Worm (Caenorhabditis elegans) whole organism, late embryonic: ENCODE results near the gene lgc-17.

ENCODE experiments used
- C08G9.2 ChIP-seq: sonication (generic microtip); optimal IDR thresholded peaks from 2 replicates; lab custom pipeline; 2016; ENCODE audit warnings: mild to moderate bottlenecking, missing genetic modification characterization, moderate library complexity, missing compliant biosample characterization
- F13H6.1 ChIP-seq: sonication (generic microtip); optimal IDR thresholded peaks from 2 replicates; lab custom pipeline; 2016; ENCODE audit warnings: missing genetic modification characterization, missing compliant biosample characterization
- K02D7.2 ChIP-seq: sonication (generic microtip); optimal IDR thresholded peaks from 2 replicates; lab custom pipeline; 2017; ENCODE audit warnings: mild to moderate bottlenecking, missing genetic modification characterization, missing compliant biosample characterization
- K09A11.1 ChIP-seq: sonication (generic microtip); optimal IDR thresholded peaks from 2 replicates; lab custom pipeline; 2017; ENCODE audit warnings: antibody characterized with exemption, mild to moderate bottlenecking, missing genetic modification characterization, missing compliant biosample characterization; ENCODE audit not compliant: insufficient read depth
- ahr-1 ChIP-seq: sonication (generic microtip); optimal IDR thresholded peaks from 2 replicates; lab custom pipeline; 2016; ENCODE audit warnings: missing genetic modification characterization, missing compliant biosample characterization
- ama-1 ChIP-seq: fragments of 150-350 bp; optimal IDR thresholded peaks from 2 replicates; lab custom pipeline; 2014
- ceh-14 ChIP-seq: sonication (generic microtip); optimal IDR thresholded peaks from 2 replicates; lab custom pipeline; 2016; ENCODE audit warnings: missing genotype, missing genetic modification characterization, missing compliant biosample characterization
- ceh-19 ChIP-seq: fragments of 200-800 bp; sonication (Bioruptor generic); optimal IDR thresholded peaks from 2 replicates; lab custom pipeline; 2018; ENCODE audit warnings: mild to moderate bottlenecking, missing genetic modification characterization, missing compliant biosample characterization
- ceh-22 ChIP-seq: sonication (generic microtip); optimal IDR thresholded peaks from 2 replicates; lab custom pipeline; 2017; ENCODE audit warnings: missing biosample characterization, missing genetic modification characterization
- ceh-30 ChIP-seq: fragments of 150-350 bp; optimal IDR thresholded peaks from 2 replicates; lab custom pipeline; 2014; ENCODE audit warnings: missing biosample characterization, missing genetic modification characterization
- ceh-45 ChIP-seq: fragments of 200-800 bp; sonication (Bioruptor generic); IDR thresholded peaks from 2 replicates; pipeline ENCODE4 v1.3.6; 2022; ENCODE audit warnings: missing genetic modification reagents, missing genetic modification characterization, missing compliant biosample characterization
- ceh-48 ChIP-seq: sonication (generic microtip); optimal IDR thresholded peaks from 2 replicates; lab custom pipeline; 2016; ENCODE audit warnings: missing genetic modification characterization, inconsistent platforms, missing compliant biosample characterization
- ceh-6 ChIP-seq: fragments of 200-800 bp; sonication (Bioruptor generic); optimal IDR thresholded peaks from 2 replicates; lab custom pipeline; 2018; ENCODE audit warnings: mild to moderate bottlenecking, missing genetic modification characterization, missing compliant biosample characterization
- ceh-9 ChIP-seq: sonication (generic microtip); optimal IDR thresholded peaks from 2 replicates; lab custom pipeline; 2016; ENCODE audit warnings: mild to moderate bottlenecking, missing genetic modification characterization, inconsistent platforms, missing compliant biosample characterization
- che-1 ChIP-seq: sonication (generic microtip); optimal IDR thresholded peaks from 2 replicates; lab custom pipeline; 2016; ENCODE audit warnings: mild to moderate bottlenecking, missing genetic modification characterization, missing compliant biosample characterization
- dmd-4 ChIP-seq: sonication (generic microtip); optimal IDR thresholded peaks from 2 replicates; lab custom pipeline; 2016; ENCODE audit warnings: borderline replicate concordance, missing genetic modification characterization, missing compliant biosample characterization
- elt-4 ChIP-seq: sonication (generic microtip); optimal IDR thresholded peaks from 2 replicates; lab custom pipeline; 2016; ENCODE audit warnings: missing genetic modification characterization, missing compliant biosample characterization
- ets-4 ChIP-seq: sonication (generic microtip); optimal IDR thresholded peaks from 2 replicates; lab custom pipeline; 2016; ENCODE audit warnings: missing genetic modification characterization, missing compliant biosample characterization
- eyg-1 ChIP-seq: sonication (generic microtip); optimal IDR thresholded peaks from 2 replicates; lab custom pipeline; 2016; ENCODE audit warnings: missing genotype, missing genetic modification characterization, missing compliant biosample characterization
- fax-1 ChIP-seq: sonication (generic microtip); optimal IDR thresholded peaks from 2 replicates; lab custom pipeline; 2016; ENCODE audit warnings: missing genotype, missing genetic modification characterization, missing compliant biosample characterization
- fkh-10 ChIP-seq: fragments of 150-350 bp; optimal IDR thresholded peaks from 2 replicates; lab custom pipeline; 2014; ENCODE audit warnings: missing biosample characterization, missing genetic modification reagents, missing genetic modification characterization
- fkh-6 ChIP-seq: sonication (generic microtip); optimal IDR thresholded peaks from 2 replicates; lab custom pipeline; 2016; ENCODE audit warnings: missing genetic modification characterization, missing compliant biosample characterization
- gmeb-2 ChIP-seq: sonication (generic microtip); optimal IDR thresholded peaks from 2 replicates; lab custom pipeline; 2016; ENCODE audit warnings: missing genetic modification characterization, inconsistent platforms, missing compliant biosample characterization
- hlh-13 ChIP-seq: fragments of 200-800 bp; sonication (Bioruptor generic); optimal IDR thresholded peaks from 2 replicates; lab custom pipeline; 2018; ENCODE audit warnings: mild to moderate bottlenecking, missing genetic modification characterization, missing compliant biosample characterization
- hlh-30 ChIP-seq: sonication (generic microtip); optimal IDR thresholded peaks from 2 replicates; lab custom pipeline; 2017; ENCODE audit warnings: antibody characterized with exemption, missing genetic modification characterization, missing compliant biosample characterization; ENCODE audit not compliant: insufficient read depth
- lin-11 ChIP-seq: fragments of 200-800 bp; sonication (Bioruptor generic); optimal IDR thresholded peaks from 2 replicates; lab custom pipeline; 2018; ENCODE audit warnings: mild to moderate bottlenecking, missing genetic modification characterization, missing compliant biosample characterization
- nhr-232 ChIP-seq: sonication (generic microtip); optimal IDR thresholded peaks from 2 replicates; lab custom pipeline; 2016; ENCODE audit warnings: missing genetic modification characterization, missing compliant biosample characterization
- npax-4 ChIP-seq: sonication (generic microtip); optimal IDR thresholded peaks from 2 replicates; lab custom pipeline; 2016; ENCODE audit warnings: missing genetic modification characterization, missing compliant biosample characterization
- odd-2 ChIP-seq: sonication (generic microtip); optimal IDR thresholded peaks from 2 replicates; lab custom pipeline; 2017; ENCODE audit warnings: antibody characterized with exemption, mild to moderate bottlenecking, missing genetic modification characterization, missing compliant biosample characterization
- pag-3 ChIP-seq: sonication (generic microtip); optimal IDR thresholded peaks from 2 replicates; lab custom pipeline; 2016; ENCODE audit warnings: missing compliant biosample characterization, missing genetic modification characterization, borderline replicate concordance
- pat-9 ChIP-seq: fragments of 200-800 bp; sonication (Bioruptor generic); optimal IDR thresholded peaks from 2 replicates; lab custom pipeline; 2018; ENCODE audit warnings: mild to moderate bottlenecking, missing genetic modification characterization, moderate library complexity, missing compliant biosample characterization
- pqm-1 ChIP-seq: sonication (generic microtip); optimal IDR thresholded peaks from 2 replicates; lab custom pipeline; 2016; ENCODE audit warnings: missing genetic modification characterization, missing compliant biosample characterization
- ref-2 ChIP-seq: sonication (generic microtip); optimal IDR thresholded peaks from 2 replicates; lab custom pipeline; 2016; ENCODE audit warnings: missing genetic modification characterization, missing compliant biosample characterization
- rnt-1 ChIP-seq: sonication (generic microtip); optimal IDR thresholded peaks from 2 replicates; lab custom pipeline; 2016; ENCODE audit warnings: missing genetic modification characterization, missing compliant biosample characterization
- sdc-2 ChIP-seq: sonication (generic microtip); optimal IDR thresholded peaks from 2 replicates; lab custom pipeline; 2016; ENCODE audit warnings: missing genotype, missing genetic modification characterization, missing compliant biosample characterization
- ttx-3 ChIP-seq: sonication (generic microtip); optimal IDR thresholded peaks from 2 replicates; lab custom pipeline; 2016; ENCODE audit warnings: missing genetic modification reagents, missing genetic modification characterization, missing compliant biosample characterization
- unc-3 ChIP-seq, 2 experiments: fragments of 200-800 bp in 1 of 2; sonication (Bioruptor generic) in 1 of 2; sonication (generic microtip) in 1 of 2; conservative IDR thresholded peaks in 1 of 2; optimal IDR thresholded peaks in 1 of 2; 2 replicates each; pipeline versions ENCODE4 v1.3.6 to Lab custom; 2016 to 2022; ENCODE audit warnings: missing compliant biosample characterization in 2 of 2, missing genetic modification characterization in 2 of 2, missing genetic modification reagents in 1 of 2
- unc-42 ChIP-seq: sonication (generic microtip); optimal IDR thresholded peaks from 2 replicates; lab custom pipeline; 2016; ENCODE audit warnings: missing genotype, missing genetic modification characterization, missing compliant biosample characterization
- unc-86 ChIP-seq: sonication (generic microtip); optimal IDR thresholded peaks from 2 replicates; lab custom pipeline; 2016; ENCODE audit warnings: missing genetic modification characterization, missing compliant biosample characterization

Gene lgc-17

ce11 chrX:12164943-12165342, 43.6 kb downstream of the lgc-17 start:
- TF ChIP-seq hlh-30 (tag; lab: Kevin White, UChicago), result no peak
- TF ChIP-seq ceh-9 (tag; lab: Kevin White, UChicago), result no peak
- TF ChIP-seq lin-11 (tag; lab: Kevin White, UChicago), result no peak
- TF ChIP-seq ceh-48 (tag; lab: Kevin White, UChicago), result no peak
- TF ChIP-seq ets-4, result no peak
- no peak for TF ChIP-seq ttx-3
- no peak for TF ChIP-seq ref-2 (tag; lab: Kevin White, UChicago)
- TF ChIP-seq hlh-13 (GFP tag; lab: Kevin White, UChicago), result no peak
- TF ChIP-seq ceh-14, result no peak
- no peak for TF ChIP-seq C08G9.2 (tag; lab: Kevin White, UChicago)

DNA sequence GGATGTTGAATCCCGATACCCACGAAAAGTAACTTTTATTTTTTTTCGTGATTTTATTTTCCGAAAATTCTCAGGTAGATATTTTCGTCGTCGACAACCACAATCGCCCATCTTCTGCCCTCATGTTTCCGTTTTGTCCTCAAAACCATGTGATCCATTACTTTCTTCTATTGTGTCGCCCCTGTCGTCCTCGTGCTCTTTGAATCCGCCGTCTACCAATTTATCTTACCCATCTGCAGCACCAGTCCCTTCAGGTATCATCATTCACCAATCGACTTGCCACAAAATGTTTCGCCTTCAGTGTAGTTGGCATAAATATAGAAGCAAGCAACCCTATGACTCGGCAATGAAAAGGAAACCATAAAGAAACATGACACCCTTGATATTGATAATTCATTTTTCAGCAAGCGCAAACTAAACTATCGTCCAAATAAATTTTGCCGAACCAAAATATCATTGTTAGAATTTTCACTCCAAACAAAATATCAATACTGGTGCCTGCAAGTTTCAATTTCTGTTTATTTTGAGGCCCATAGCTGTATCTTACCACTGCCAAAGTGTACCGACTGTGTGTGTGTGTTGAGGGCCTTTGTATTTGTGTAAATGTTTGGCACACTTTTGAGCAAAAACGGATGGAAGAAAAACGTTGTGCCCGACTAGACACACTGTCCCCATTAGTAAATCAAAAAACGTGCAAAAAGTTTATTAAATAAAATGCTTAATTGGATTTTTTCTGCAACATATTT, 46.4 kb downstream of the lgc-17 start:
- TF ChIP-seq ceh-6 (no peak), hlh-30 (tag; lab: Kevin White, UChicago) (peak; percentile 34)
- TF ChIP-seq, all 69 proteins: peak for 1

ce11 chrX:12168765-12169164, 47.4 kb downstream of the lgc-17 start:
- TF ChIP-seq ama-1 (lab: Kevin White, UChicago) (peak; percentile 55), unc-3 (GFP tag; conservative IDR thresholded peaks at IDR 0.05; lab: Robert Waterston, UW) (no peak), unc-3 (tag; optimal IDR thresholded peaks at IDR 0.05; lab: Kevin White, UChicago) (no peak)
- TF ChIP-seq, all 69 proteins: peak for 1

DNA sequence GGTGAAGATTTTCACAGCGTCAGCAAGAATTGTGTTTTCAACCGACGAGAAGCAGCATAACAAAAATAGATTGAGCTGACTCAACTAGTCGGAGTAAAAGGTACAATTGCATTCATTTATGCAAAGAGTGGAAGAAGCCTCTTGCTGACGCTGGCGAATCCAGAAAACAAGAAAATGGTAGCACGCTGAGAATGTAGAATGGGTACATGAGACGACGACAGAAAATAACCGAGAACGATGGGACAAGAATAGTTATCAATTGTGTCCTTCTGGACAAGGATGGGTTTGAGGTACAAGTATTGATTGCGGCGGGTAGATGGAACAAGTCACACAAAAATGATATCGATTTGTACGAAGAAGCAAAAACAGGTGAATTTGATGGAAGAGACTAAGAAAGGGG, 48.0 kb downstream of the lgc-17 start:
- TF ChIP-seq odd-2 (tag; lab: Kevin White, UChicago) (no peak), che-1 (tag; lab: Kevin White, UChicago) (no peak), ceh-22 (tag; lab: Kevin White, UChicago) (no peak), K02D7.2 (no peak), ama-1 (lab: Kevin White, UChicago) (peak; percentile 61), gmeb-2 (tag; lab: Kevin White, UChicago) (no peak), ceh-19 (peak; percentile 4), ceh-6 (no peak)

- TF ChIP-seq odd-2 (tag; lab: Kevin White, UChicago) (peak; percentile 6), K02D7.2 (no peak), rnt-1 (tag; lab: Kevin White, UChicago) (peak; percentile 27), ceh-48 (tag; lab: Kevin White, UChicago) (no peak), fkh-10 (GFP tag; lab: Kevin White, UChicago) (no peak), nhr-232 (no peak), sdc-2 (tag; lab: Kevin White, UChicago) (peak; percentile 64), unc-42 (tag; lab: Kevin White, UChicago) (peak; percentile 65), C08G9.2 (tag; lab: Kevin White, UChicago) (peak; percentile 49), ref-2 (tag; lab: Kevin White, UChicago) (peak; percentile 69), fax-1 (no peak), eyg-1 (tag; lab: Kevin White, UChicago) (peak; percentile 74), pat-9 (tag; lab: Kevin White, UChicago) (no peak), fkh-6 (peak; percentile 8), pqm-1 (tag; lab: Kevin White, UChicago) (no peak), K09A11.1 (tag; lab: Kevin White, UChicago) (peak; percentile 1), ceh-45 (GFP tag; lab: Robert Waterston, UW) (no peak), ama-1 (lab: Kevin White, UChicago) (peak; percentile 78), gmeb-2 (tag; lab: Kevin White, UChicago) (no peak), ceh-30 (tag; lab: Kevin White, UChicago) (peak; percentile 5), hlh-13 (GFP tag; lab: Kevin White, UChicago) (no peak), elt-4 (no peak), unc-3 (GFP tag; conservative IDR thresholded peaks at IDR 0.05; lab: Robert Waterston, UW) (no peak), unc-3 (tag; optimal IDR thresholded peaks at IDR 0.05; lab: Kevin White, UChicago) (no peak), hlh-30 (tag; lab: Kevin White, UChicago) (peak; percentile 79), npax-4 (no peak), F13H6.1 (peak; percentile 20), unc-86 (tag; lab: Kevin White, UChicago) (no peak), dmd-4 (tag; lab: Kevin White, UChicago) (no peak), che-1 (tag; lab: Kevin White, UChicago) (peak; percentile 57), ahr-1 (tag; lab: Kevin White, UChicago) (no peak), pag-3 (tag; lab: Kevin White, UChicago) (no peak), lin-11 (tag; lab: Kevin White, UChicago) (no peak)
Observed at ce11 chrX:12171631-12172348, 50.4 kb downstream of the lgc-17 start, which contains the start of gene F57G12.1. Gene F57G12.1, minus strand, starts transcription at chrX:12171681.
